Fruit fly (Drosophila melanogaster) Kc167 (cell line): Measurements from ENCODE around the gene Dus1.

Source experiments
- Myc ChIP-seq: fragments of >200 bp; optimal IDR thresholded peaks from 2 replicates; lab custom pipeline; 2017; ENCODE audit warnings: missing external identifiers
- Sin3A ChIP-seq: fragments of >200 bp; optimal IDR thresholded peaks from 2 replicates; lab custom pipeline; 2018; ENCODE audit warnings: missing external identifiers
- insv ChIP-seq: fragments of >200 bp; optimal IDR thresholded peaks from 3 replicates; lab custom pipeline; 2018; ENCODE audit warnings: missing external identifiers
- ttk ChIP-seq: sonication (Bioruptor generic); optimal IDR thresholded peaks from 2 replicates; lab custom pipeline; 2017; ENCODE audit warnings: missing external identifiers

dm6 chr2L:309812-310431, 38.4 kb upstream of the Dus1 start:
- TF ChIP-seq Myc (lab: Kevin White, UChicago) (no peak), Sin3A (lab: Kevin White, UChicago) (no peak), insv (no peak), ttk (no peak)
